Worm (Caenorhabditis elegans) whole organism, early embryonic: ENCODE measurements around the gene T04H1.12.

Experiments used
- F13C5.2 ChIP-seq: sonication (generic microtip); optimal IDR thresholded peaks from 2 replicates; lab custom pipeline; 2017; ENCODE audit warnings: mild to moderate bottlenecking, missing genetic modification characterization, inconsistent platforms, missing compliant biosample characterization
- aly-1 ChIP-seq: sonication (generic microtip); optimal IDR thresholded peaks from 2 replicates; lab custom pipeline; 2016; ENCODE audit warnings: missing genetic modification characterization, missing compliant biosample characterization
- ama-1 ChIP-seq: fragments of 150-350 bp; optimal IDR thresholded peaks from 2 replicates; lab custom pipeline; 2014
- ceh-36 ChIP-seq: sonication (generic microtip); optimal IDR thresholded peaks from 2 replicates; lab custom pipeline; 2016; ENCODE audit warnings: missing genetic modification characterization, inconsistent platforms, missing compliant biosample characterization
- ets-7 ChIP-seq: sonication (generic microtip); optimal IDR thresholded peaks from 2 replicates; lab custom pipeline; 2016; ENCODE audit warnings: missing genotype, missing genetic modification characterization, missing compliant biosample characterization
- flt-1 ChIP-seq: fragments of 200-800 bp; sonication (Bioruptor generic); IDR thresholded peaks from 2 replicates; pipeline ENCODE4 v1.3.6; 2022; ENCODE audit warnings: missing genetic modification characterization, missing compliant biosample characterization
- hmbx-1 ChIP-seq: sonication (generic microtip); optimal IDR thresholded peaks from 2 replicates; lab custom pipeline; 2016; ENCODE audit warnings: mild to moderate bottlenecking, missing genetic modification characterization, missing compliant biosample characterization
- hmg-4 ChIP-seq: fragments of 200-800 bp; sonication (Bioruptor generic); optimal IDR thresholded peaks from 2 replicates; lab custom pipeline; 2018; ENCODE audit warnings: mild to moderate bottlenecking, missing genetic modification characterization, missing compliant biosample characterization
- hnd-1 ChIP-seq: sonication (generic microtip); optimal IDR thresholded peaks from 2 replicates; lab custom pipeline; 2016; ENCODE audit warnings: missing genetic modification characterization, missing compliant biosample characterization
- pes-1 ChIP-seq: fragments of 200-800 bp; sonication (Bioruptor generic); IDR thresholded peaks from 2 replicates; pipeline ENCODE4 v1.3.6; 2022; ENCODE audit warnings: missing genetic modification reagents, missing genetic modification characterization, missing compliant biosample characterization
- scrt-1 ChIP-seq: fragments of 200-800 bp; sonication (Bioruptor generic); IDR thresholded peaks from 2 replicates; pipeline ENCODE4 v1.3.6; 2022; ENCODE audit warnings: missing genetic modification characterization, missing compliant biosample characterization
- tbx-37 ChIP-seq: fragments of 200-800 bp; sonication (Bioruptor generic); conservative IDR thresholded peaks from 2 replicates; pipeline ENCODE4 v1.3.6; 2022; ENCODE audit warnings: missing genetic modification reagents, missing genetic modification characterization, missing compliant biosample characterization
- tra-4 ChIP-seq: sonication (generic microtip); optimal IDR thresholded peaks from 2 replicates; lab custom pipeline; 2017; ENCODE audit warnings: missing genetic modification characterization, missing compliant biosample characterization

ce11 chrV:12288577-12288976 lies 33.1 kb downstream of the T04H1.12 start, which contains the start of gene rskd-1:
- no peak for TF ChIP-seq ets-7 (tag; lab: Kevin White, UChicago)
- TF ChIP-seq tbx-37 = no peak
- no peak for TF ChIP-seq ama-1 (lab: Kevin White, UChicago)
- no peak for TF ChIP-seq F13C5.2 (tag; lab: Kevin White, UChicago)
- TF ChIP-seq aly-1 = no peak
- TF ChIP-seq ceh-36 (tag; lab: Kevin White, UChicago) = no peak
- TF ChIP-seq tra-4 (tag; lab: Kevin White, UChicago) = no peak
- TF ChIP-seq hmbx-1 (tag; lab: Kevin White, UChicago) = no peak
- TF ChIP-seq hmg-4 (GFP tag; lab: Kevin White, UChicago) = no peak
- no peak for TF ChIP-seq flt-1 (GFP tag; lab: Robert Waterston, UW)
- no peak for TF ChIP-seq hnd-1 (tag; lab: Kevin White, UChicago)
- TF ChIP-seq scrt-1 = no peak
- no peak for TF ChIP-seq pes-1 (GFP tag; lab: Robert Waterston, UW)
